Worm (Caenorhabditis elegans): ENCODE results near the gene dyc-1.

- no peak for TF ChIP-seq flt-1 (GFP tag; IDR thresholded peaks at IDR 0.05)
- TF ChIP-seq cog-1 (tag; optimal IDR thresholded peaks at IDR 0.05) = no peak
- no peak for TF ChIP-seq klf-2 (GFP tag; conservative IDR thresholded peaks at IDR 0.05)
- TF ChIP-seq ztf-23 (GFP tag; IDR thresholded peaks at IDR 0.05) = no peak
- no peak for TF ChIP-seq med-1 (GFP tag; optimal IDR thresholded peaks at IDR 0.05; ENCODE audit: insufficient read depth)
- TF ChIP-seq tab-1 (GFP tag; IDR thresholded peaks at IDR 0.05) = no peak
- TF ChIP-seq ref-1 (GFP tag; conservative IDR thresholded peaks at IDR 0.05) = no peak
These were observed 4.4 kb downstream of the dyc-1 start for ce11 chrX:14053754-14054153.
